Worm (Caenorhabditis elegans): ENCODE results near the gene ints-6.
"Not testable (repeated sequence)": the region's sequence is repeated elsewhere in the genome, so short reads cannot be mapped to it uniquely, and the experiment has no call there.

ints-6 gene

ce11 chrIV:8708046-8708445, 16.5 kb downstream of the ints-6 start:
- TF ChIP-seq fax-1 (tag; optimal IDR thresholded peaks at IDR 0.05) (no peak), Y22D7AL.16 (tag; optimal IDR thresholded peaks at IDR 0.05) (no peak), ceh-22 (tag; optimal IDR thresholded peaks at IDR 0.05) (no peak), ceh-6 (GFP tag; optimal IDR thresholded peaks at IDR 0.05) (no peak)

ce11 chrIV:8715032-8715431, 23.5 kb downstream of the ints-6 start, which contains the start of the genes parg-2 and ipla-5:
Gene parg-2 (minus strand): TSS chrIV:8715132.
Gene ipla-5 (plus strand): TSS chrIV:8715247.
- not testable (repeated sequence) for TF ChIP-seq odd-2, fax-1, fkh-6 (tag; optimal IDR thresholded peaks at IDR 0.05)

ce11 chrIV:8718153-8718552, 26.6 kb downstream of the ints-6 start, which contains the start of gene H23L24.1:
Gene H23L24.1 (plus strand): TSS chrIV:8718453.
- TF ChIP-seq lim-6 (tag; optimal IDR thresholded peaks at IDR 0.05) (no peak), C08G9.2 (tag; optimal IDR thresholded peaks at IDR 0.05) (no peak), pqm-1 (tag; optimal IDR thresholded peaks at IDR 0.05) (no peak), mec-3 (tag; optimal IDR thresholded peaks at IDR 0.05; ENCODE audit: borderline replicate concordance) (no peak), C38D4.7 (GFP tag; optimal IDR thresholded peaks at IDR 0.05) (no peak), gmeb-2 (tag; optimal IDR thresholded peaks at IDR 0.05) (no peak)

ce11 chrIV:8722801-8723200, 31.3 kb downstream of the ints-6 start:
- no peak for TF ChIP-seq pag-3 (tag; optimal IDR thresholded peaks at IDR 0.05; ENCODE audit: borderline replicate concordance)
- no peak for TF ChIP-seq rnt-1 (tag; optimal IDR thresholded peaks at IDR 0.05)
- TF ChIP-seq ceh-34 (tag; optimal IDR thresholded peaks at IDR 0.05), result no peak
- no peak for TF ChIP-seq gmeb-2 (tag; optimal IDR thresholded peaks at IDR 0.05)
- no peak for TF ChIP-seq ceh-14 (tag; optimal IDR thresholded peaks at IDR 0.05)

ce11 chrIV:8723720-8724119, 32.2 kb downstream of the ints-6 start, which contains the start of gene F21D5.9:
Gene F21D5.9 (plus strand): TSS chrIV:8724020.
- no peak for TF ChIP-seq hlh-13 (GFP tag; optimal IDR thresholded peaks at IDR 0.05)
- TF ChIP-seq ceh-48 (tag; optimal IDR thresholded peaks at IDR 0.05), result no peak

- TF ChIP-seq nhr-11 (tag; optimal IDR thresholded peaks at IDR 0.05), result no peak
- no peak for TF ChIP-seq pha-4 (tag; optimal IDR thresholded peaks at IDR 0.05)
- TF ChIP-seq madf-2 (tag; optimal IDR thresholded peaks at IDR 0.05), result no peak
- TF ChIP-seq pag-3 (tag; optimal IDR thresholded peaks at IDR 0.05; ENCODE audit: borderline replicate concordance), result no peak
- no peak for TF ChIP-seq lin-11 (tag; optimal IDR thresholded peaks at IDR 0.05)
- TF ChIP-seq ceh-31 (tag; optimal IDR thresholded peaks at IDR 0.05), result no peak
- TF ChIP-seq ets-4 (tag; optimal IDR thresholded peaks at IDR 0.05), result no peak
- no peak for TF ChIP-seq pha-2 (tag; optimal IDR thresholded peaks at IDR 0.05)
- TF ChIP-seq K09A11.1 (tag; optimal IDR thresholded peaks at IDR 0.05; ENCODE audit: insufficient read depth), result no peak
- TF ChIP-seq ceh-18 (tag; optimal IDR thresholded peaks at IDR 0.05), result no peak
- TF ChIP-seq ceh-9 (tag; optimal IDR thresholded peaks at IDR 0.05), result no peak
- no peak for TF ChIP-seq hlh-13 (GFP tag; optimal IDR thresholded peaks at IDR 0.05)
These were observed 33.4 kb downstream of the ints-6 start for ce11 chrIV:8724907-8725306.

ce11 chrIV:8725345-8725744, 33.8 kb downstream of the ints-6 start, which contains the start of gene pgm-3:
Gene pgm-3 (plus strand): TSS chrIV:8725722.
- TF ChIP-seq ref-2 (tag; optimal IDR thresholded peaks at IDR 0.05), result no peak
- no peak for TF ChIP-seq pqm-1 (tag; optimal IDR thresholded peaks at IDR 0.05)
- TF ChIP-seq K09A11.1 (tag; optimal IDR thresholded peaks at IDR 0.05; ENCODE audit: insufficient read depth), result no peak

All from whole organism, late embryonic.